3 worm cellular contexts compared by ENCODE assay signal in the genomic region with DNA sequence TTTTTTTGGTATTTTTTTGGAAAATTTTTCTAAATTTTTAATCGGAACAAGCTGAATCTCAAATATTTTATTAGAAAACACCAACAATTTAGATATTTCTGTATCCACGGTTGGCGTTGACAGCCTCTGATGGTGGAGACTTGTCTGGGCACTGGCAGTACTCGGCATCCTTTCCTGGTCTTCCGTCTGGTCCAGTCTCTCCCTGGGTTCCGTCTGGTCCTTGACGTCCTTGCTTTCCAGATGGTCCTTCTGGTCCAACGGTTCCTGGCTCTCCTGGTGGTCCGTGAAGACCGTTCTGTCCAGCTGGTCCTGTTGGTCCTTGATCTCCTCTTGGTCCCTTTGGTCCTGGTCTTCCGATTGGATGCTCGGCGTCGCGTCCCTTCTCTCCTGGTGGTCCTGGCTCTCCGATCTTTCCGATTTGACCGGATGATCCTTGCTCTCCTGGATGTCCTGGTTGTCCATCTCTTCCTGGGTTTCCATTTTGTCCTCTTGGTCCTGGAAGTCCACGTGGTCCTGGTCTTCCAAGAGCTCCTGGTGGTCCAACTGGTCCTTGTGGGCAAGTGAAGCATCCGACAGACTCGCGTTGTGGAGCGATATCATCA.
TF ChIP-seq lines count a peak whose summit lies in the region.

No protein-coding gene starts in this region.

TF ChIP-seq in whole organism, L3 larva, 47 proteins besides CTCF, POLR2A, EP300 and RAD21:
- TF ChIP-seq fos-1 (tag; optimal IDR thresholded peaks at IDR 0.05; lab: Kevin White, UChicago) (no peak), ama-1 (optimal IDR thresholded peaks at IDR 0.05; lab: Kevin White, UChicago) (peak; percentile 28), unc-39 (tag; optimal IDR thresholded peaks at IDR 0.05; lab: Kevin White, UChicago) (no peak), nhr-76 (tag; optimal IDR thresholded peaks at IDR 0.05; lab: Kevin White, UChicago) (no peak), pqm-1 (tag; optimal IDR thresholded peaks at IDR 0.05; lab: Kevin White, UChicago) (no peak), unc-62 (GFP tag; optimal IDR thresholded peaks at IDR 0.05; lab: Kevin White, UChicago) (no peak), ceh-28 (tag; optimal IDR thresholded peaks at IDR 0.05; lab: Kevin White, UChicago) (no peak), elt-3 (tag; optimal IDR thresholded peaks at IDR 0.05; lab: Kevin White, UChicago) (no peak), R02D3.7 (tag; optimal IDR thresholded peaks at IDR 0.05; lab: Kevin White, UChicago) (no peak), aly-2 (tag; optimal IDR thresholded peaks at IDR 0.05; lab: Kevin White, UChicago) (no peak), ztf-11 (tag; optimal IDR thresholded peaks at IDR 0.05; lab: Kevin White, UChicago) (no peak), lin-39 (tag; optimal IDR thresholded peaks at IDR 0.05; lab: Kevin White, UChicago) (no peak), nhr-25 (tag; optimal IDR thresholded peaks at IDR 0.05; lab: Kevin White, UChicago) (no peak), nhr-11 (tag; optimal IDR thresholded peaks at IDR 0.05; lab: Kevin White, UChicago) (no peak), fkh-2 (tag; optimal IDR thresholded peaks at IDR 0.05; lab: Kevin White, UChicago) (no peak), skn-1 (tag; optimal IDR thresholded peaks at IDR 0.05; lab: Kevin White, UChicago) (no peak), nhr-43 (tag; optimal IDR thresholded peaks at IDR 0.05; lab: Kevin White, UChicago; ENCODE audit: poor library complexity, severe bottlenecking) (peak; percentile 23)

TF ChIP-seq in whole organism, L4 larva, 104 proteins besides CTCF, POLR2A, EP300 and RAD21:
- TF ChIP-seq mep-1 (tag; optimal IDR thresholded peaks at IDR 0.05; lab: Kevin White, UChicago) (no peak), arid-1 (GFP tag; conservative IDR thresholded peaks at IDR 0.05; lab: Robert Waterston, UW) (no peak), mdt-29 (GFP tag; IDR thresholded peaks at IDR 0.05; lab: Robert Waterston, UW) (no peak), aha-1 (tag; lab: Kevin White, UChicago) (peak; percentile 91), vab-7 (GFP tag; IDR thresholded peaks at IDR 0.05; lab: Robert Waterston, UW) (no peak), spr-3 (GFP tag; optimal IDR thresholded peaks at IDR 0.05; lab: Kevin White, UChicago) (peak; percentile 3), set-16 (GFP tag; IDR thresholded peaks at IDR 0.05; lab: Robert Waterston, UW) (peak; percentile 85), aly-2 (tag; optimal IDR thresholded peaks at IDR 0.05; lab: Kevin White, UChicago) (no peak), daf-8 (GFP tag; IDR thresholded peaks at IDR 0.05; lab: Robert Waterston, UW) (no peak), zfp-2 (tag; optimal IDR thresholded peaks at IDR 0.05; lab: Kevin White, UChicago) (no peak), lin-15B (tag; optimal IDR thresholded peaks at IDR 0.05; lab: Kevin White, UChicago) (no peak), mxl-2 (GFP tag; conservative IDR thresholded peaks at IDR 0.05; lab: Robert Waterston, UW) (0 out of 2 replicates have a peak, but pooled peaks have one; percentile 5)

TF ChIP-seq in whole organism, young adult, 124 proteins besides CTCF, POLR2A, EP300 and RAD21:
- TF ChIP-seq B0019.2 (GFP tag; conservative IDR thresholded peaks at IDR 0.05; lab: Robert Waterston, UW) (no peak), egrh-3 (GFP tag; IDR thresholded peaks at IDR 0.05; lab: Robert Waterston, UW) (peak; percentile 8; the same call in 1 of the 2 replicates), zfh-2 (GFP tag; conservative IDR thresholded peaks at IDR 0.05; lab: Robert Waterston, UW) (peak; percentile 81), bed-1 (GFP tag; IDR thresholded peaks at IDR 0.05; lab: Robert Waterston, UW) (0 out of 2 replicates have a peak, but pooled peaks have one; percentile 20), rec-8 (tag; optimal IDR thresholded peaks at IDR 0.05; lab: Kevin White, UChicago) (no peak), tlf-1 (GFP tag; optimal IDR thresholded peaks at IDR 0.05; lab: Kevin White, UChicago) (no peak), cebp-1 (GFP tag; IDR thresholded peaks at IDR 0.05; lab: Robert Waterston, UW) (no peak), cebp-1 (tag; optimal IDR thresholded peaks at IDR 0.05; lab: Kevin White, UChicago) (no peak), mel-28 (tag; optimal IDR thresholded peaks at IDR 0.05; lab: Kevin White, UChicago; ENCODE audit: borderline replicate concordance) (no peak), Y67H2A.10 (GFP tag; conservative IDR thresholded peaks at IDR 0.05; lab: Robert Waterston, UW) (no peak), F33H1.4 (GFP tag; IDR thresholded peaks at IDR 0.05; lab: Robert Waterston, UW) (no peak), F57A8.1 (GFP tag; optimal IDR thresholded peaks at IDR 0.05; lab: Kevin White, UChicago) (no peak), xnd-1 (tag; optimal IDR thresholded peaks at IDR 0.05; lab: Kevin White, UChicago) (no peak), lsy-27 (tag; optimal IDR thresholded peaks at IDR 0.05; lab: Kevin White, UChicago; ENCODE audit: borderline replicate concordance, insufficient read depth) (no peak)
